Fruit fly (Drosophila melanogaster) whole organism, pupa: ENCODE results near the gene AOX4.

Source experiments
- CG10348 ChIP-seq: fragments of 200-800 bp; sonication (Bioruptor generic); IDR thresholded peaks from 2 replicates; pipeline ENCODE4 v1.3.6; 2022; ENCODE audit warnings: missing biosample characterization, missing genetic modification characterization
- CG12605 ChIP-seq: fragments of 200-800 bp; sonication (Bioruptor generic); IDR thresholded peaks from 2 replicates; pipeline ENCODE4 v1.3.6; 2022; ENCODE audit warnings: missing biosample characterization, missing genetic modification characterization
- CG13204 ChIP-seq: fragments of 200-800 bp; sonication (Bioruptor generic); optimal IDR thresholded peaks from 2 replicates; lab custom pipeline; 2018; ENCODE audit warnings: missing biosample characterization, mild to moderate bottlenecking, missing genetic modification characterization, moderate library complexity
- CG14655 ChIP-seq: fragments of 200-800 bp; sonication (Bioruptor generic); optimal IDR thresholded peaks from 3 replicates; lab custom pipeline; 2017; ENCODE audit warnings: mild to moderate bottlenecking, missing biosample characterization, missing genetic modification reagents, missing genetic modification characterization
- CG15710 ChIP-seq: fragments of 200-800 bp; sonication (Bioruptor generic); optimal IDR thresholded peaks from 2 replicates; lab custom pipeline; 2018; ENCODE audit warnings: missing biosample characterization, mild to moderate bottlenecking, missing genetic modification characterization, moderate library complexity
- CG17806 ChIP-seq: fragments of 200-800 bp; sonication (Bioruptor generic); optimal IDR thresholded peaks from 2 replicates; lab custom pipeline; 2018; ENCODE audit warnings: missing biosample characterization, mild to moderate bottlenecking, missing genetic modification characterization, moderate library complexity
- CG32121 ChIP-seq: fragments of 200-800 bp; sonication (Bioruptor generic); IDR thresholded peaks from 2 replicates; pipeline ENCODE4 v1.3.6; 2022; ENCODE audit warnings: missing biosample characterization, missing genetic modification characterization
- CG34367 ChIP-seq: fragments of 200-800 bp; sonication (Bioruptor generic); optimal IDR thresholded peaks from 2 replicates; lab custom pipeline; 2018; ENCODE audit warnings: missing biosample characterization, mild to moderate bottlenecking, missing genetic modification characterization
- CG4496 ChIP-seq: fragments of 200-800 bp; sonication (Bioruptor generic); IDR thresholded peaks from 3 replicates; pipeline ENCODE4 v1.3.6; 2022; ENCODE audit warnings: missing biosample characterization, missing genetic modification characterization
- CG8159 ChIP-seq: fragments of 200-800 bp; sonication (Bioruptor generic); optimal IDR thresholded peaks from 3 replicates; lab custom pipeline; 2018; ENCODE audit warnings: missing biosample characterization, mild to moderate bottlenecking, missing genetic modification characterization, moderate library complexity
- CG8301 ChIP-seq: fragments of 200-800 bp; sonication (Bioruptor generic); optimal IDR thresholded peaks from 2 replicates; lab custom pipeline; 2018; ENCODE audit warnings: missing biosample characterization, mild to moderate bottlenecking, missing genetic modification characterization
- CG9948 ChIP-seq: fragments of 200-800 bp; sonication (Bioruptor generic); optimal IDR thresholded peaks from 2 replicates; lab custom pipeline; 2018; ENCODE audit warnings: missing biosample characterization, mild to moderate bottlenecking, missing genetic modification characterization, moderate library complexity
- D1 ChIP-seq: fragments of 200-800 bp; sonication (Bioruptor generic); optimal IDR thresholded peaks from 2 replicates; lab custom pipeline; 2018; ENCODE audit warnings: missing biosample characterization, mild to moderate bottlenecking, missing genetic modification characterization, moderate library complexity
- EcR ChIP-seq: fragments of 200-800 bp; sonication (Bioruptor generic); optimal IDR thresholded peaks from 3 replicates; lab custom pipeline; 2019; ENCODE audit warnings: missing biosample characterization, missing genetic modification characterization, mild to moderate bottlenecking, moderate library complexity, missing genetic modification reagents
- Ets98B ChIP-seq: fragments of 200-800 bp; sonication (Bioruptor generic); IDR thresholded peaks from 2 replicates; pipeline ENCODE4 v1.3.6; 2022; ENCODE audit warnings: missing biosample characterization, missing genetic modification characterization
- Pif1A ChIP-seq: fragments of 200-800 bp; sonication (Bioruptor generic); optimal IDR thresholded peaks from 3 replicates; lab custom pipeline; 2016; ENCODE audit warnings: missing biosample characterization, missing genetic modification characterization
- Pif1B ChIP-seq: fragments of 200-800 bp; sonication (Bioruptor generic); optimal IDR thresholded peaks from 3 replicates; lab custom pipeline; 2016; ENCODE audit warnings: missing biosample characterization, missing genetic modification characterization
- Snoo ChIP-seq: fragments of 200-800 bp; sonication (Bioruptor generic); optimal IDR thresholded peaks from 3 replicates; lab custom pipeline; 2017; ENCODE audit warnings: missing biosample characterization, mild to moderate bottlenecking, missing genetic modification characterization, inconsistent platforms
- fd96Ca ChIP-seq: fragments of 200-800 bp; sonication (Bioruptor generic); IDR thresholded peaks from 3 replicates; pipeline ENCODE4 v1.3.6; 2022; ENCODE audit warnings: missing biosample characterization, missing genetic modification characterization
- gl ChIP-seq: fragments of 200-800 bp; sonication (Bioruptor generic); optimal IDR thresholded peaks from 2 replicates; lab custom pipeline; 2018; ENCODE audit warnings: missing biosample characterization, mild to moderate bottlenecking, missing genetic modification characterization
- rn ChIP-seq: fragments of 200-800 bp; sonication (Bioruptor generic); IDR thresholded peaks from 2 replicates; pipeline ENCODE4 v1.3.6; 2022; ENCODE audit warnings: missing biosample characterization, missing genetic modification characterization

AOX4 gene

DNA sequence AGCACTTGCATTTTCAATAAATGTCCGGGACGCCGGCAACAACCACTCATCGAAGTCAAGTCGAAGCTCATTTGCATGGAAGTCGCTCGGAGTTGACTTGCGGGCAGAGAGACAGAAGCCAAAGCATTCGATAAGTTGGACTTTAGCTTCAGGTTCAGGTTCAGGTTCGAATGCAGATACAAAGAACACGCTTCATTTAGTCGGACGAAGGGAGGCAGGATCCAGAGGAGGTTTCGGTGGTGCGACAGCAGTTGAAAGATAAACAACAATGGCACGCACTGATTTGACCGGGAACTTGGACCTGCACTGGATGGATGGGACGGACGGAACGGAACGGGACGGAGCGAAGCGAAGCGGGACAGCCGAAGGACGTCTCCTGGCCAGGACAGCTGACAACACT, 15.3 kb upstream of the AOX4 start:
- TF ChIP-seq CG13204 = peak; percentile 55
- peak; percentile 5 for TF ChIP-seq gl (tag; lab: Kevin White, UChicago)
- no peak for TF ChIP-seq Ets98B (GFP tag; lab: Robert Waterston, UW)
- peak; percentile 35 for TF ChIP-seq EcR (GFP tag; lab: Kevin White, UChicago)
- no peak for TF ChIP-seq CG17806 (tag; lab: Kevin White, UChicago)

DNA sequence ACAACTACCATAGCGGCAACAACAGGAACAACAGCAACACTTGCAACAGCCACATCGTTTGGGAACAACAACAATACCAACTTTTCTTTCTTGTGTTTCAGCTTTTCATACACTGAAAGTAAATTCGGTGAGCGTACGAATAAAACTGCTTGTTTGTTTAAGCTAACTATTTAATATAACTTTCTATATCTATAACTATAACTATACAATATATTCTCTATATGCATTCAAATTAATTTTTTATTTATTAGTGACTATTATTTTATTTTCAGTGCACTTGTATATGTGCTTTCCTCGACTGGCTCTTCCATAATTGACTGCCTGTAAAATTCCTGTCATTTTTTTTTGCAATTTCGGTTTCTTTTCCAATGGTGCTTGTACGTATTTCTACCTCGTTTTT, 14.3 kb upstream of the AOX4 start:
- TF ChIP-seq CG10348 (GFP tag; lab: Robert Waterston, UW) = no peak
- TF ChIP-seq CG17806 (tag; lab: Kevin White, UChicago) = peak; percentile 35
- TF ChIP-seq CG9948 (tag; lab: Kevin White, UChicago) = peak; percentile 44
- TF ChIP-seq CG4496 (GFP tag; lab: Robert Waterston, UW) = peak; percentile 74
- TF ChIP-seq CG32121 (GFP tag; lab: Robert Waterston, UW) = peak; percentile 77; the same call in 1 of the 2 replicates
- no peak for TF ChIP-seq Pif1B (GFP tag; lab: Kevin White, UChicago)
- peak; percentile 40 for TF ChIP-seq CG8159
- peak; percentile 82 for TF ChIP-seq Ets98B (GFP tag; lab: Robert Waterston, UW)
- peak; percentile 79 for TF ChIP-seq CG14655
- TF ChIP-seq rn (GFP tag; lab: Robert Waterston, UW) = peak; percentile 59
- TF ChIP-seq CG12605 (GFP tag; lab: Robert Waterston, UW) = peak; percentile 77
- TF ChIP-seq CG15710 (tag; lab: Kevin White, UChicago) = peak; percentile 38
- peak; percentile 81 for TF ChIP-seq CG8301
- TF ChIP-seq CG34367 = no peak

- TF ChIP-seq Pif1A (GFP tag; lab: Kevin White, UChicago) (peak; percentile 54), fd96Ca (GFP tag; lab: Robert Waterston, UW) (peak; percentile 79), Ets98B (GFP tag; lab: Robert Waterston, UW) (peak; percentile 61; the same call in 1 of the 2 replicates), CG14655 (peak; percentile 81), CG32121 (GFP tag; lab: Robert Waterston, UW) (peak; percentile 67; the same call in 1 of the 2 replicates), CG8159 (peak; percentile 25), CG12605 (GFP tag; lab: Robert Waterston, UW) (peak; percentile 41; the same call in 1 of the 2 replicates), rn (GFP tag; lab: Robert Waterston, UW) (peak; percentile 47; the same call in 1 of the 2 replicates), CG15710 (tag; lab: Kevin White, UChicago) (peak; percentile 22), EcR (GFP tag; lab: Kevin White, UChicago) (no peak), CG34367 (peak; percentile 6), CG4496 (GFP tag; lab: Robert Waterston, UW) (no peak), Snoo (tag; lab: Kevin White, UChicago) (peak; percentile 31), CG13204 (no peak), CG10348 (GFP tag; lab: Robert Waterston, UW) (0 out of 2 replicates have a peak, but pooled peaks have one; percentile 28), CG8301 (peak; percentile 76), D1 (no peak), Pif1B (GFP tag; lab: Kevin White, UChicago) (peak; percentile 48), gl (tag; lab: Kevin White, UChicago) (no peak), CG17806 (tag; lab: Kevin White, UChicago) (peak; percentile 33), CG9948 (tag; lab: Kevin White, UChicago) (peak; percentile 50)
- TF ChIP-seq, all 21 proteins: peak for 16
Observed at dm6 chr3R:15566340-15566739, 13.7 kb upstream of the AOX4 start.

DNA sequence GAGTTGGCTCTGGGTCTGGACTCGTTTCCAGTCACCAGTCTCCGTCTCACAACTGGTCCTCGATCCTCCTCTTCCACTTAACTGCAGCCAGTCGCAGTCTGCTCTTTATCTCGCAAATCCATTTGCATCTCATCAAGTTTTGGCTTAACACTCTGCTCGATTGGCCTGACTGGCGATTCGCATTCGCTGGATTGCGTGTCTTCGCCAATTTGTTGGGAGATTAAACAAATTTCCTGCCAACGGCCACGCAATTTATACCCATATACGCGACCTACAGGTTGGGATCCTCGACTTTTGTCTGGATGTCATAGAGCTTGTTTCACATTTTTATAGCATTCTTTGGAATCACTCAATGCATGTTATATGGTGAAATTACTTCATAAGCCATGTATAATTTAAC, 4.7 kb upstream of the AOX4 start:
- no peak for TF ChIP-seq CG17806 (tag; lab: Kevin White, UChicago)
- TF ChIP-seq Ets98B (GFP tag; lab: Robert Waterston, UW) = no peak
- no peak for TF ChIP-seq CG9948 (tag; lab: Kevin White, UChicago)
- no peak for TF ChIP-seq CG13204
- TF ChIP-seq rn (GFP tag; lab: Robert Waterston, UW) = no peak
- TF ChIP-seq CG8301 = no peak
- TF ChIP-seq Snoo (tag; lab: Kevin White, UChicago) = no peak
- TF ChIP-seq CG10348 (GFP tag; lab: Robert Waterston, UW) = no peak
- no peak for TF ChIP-seq CG34367
- no peak for TF ChIP-seq D1
- no peak for TF ChIP-seq CG8159
- TF ChIP-seq Pif1B (GFP tag; lab: Kevin White, UChicago) = no peak
- TF ChIP-seq CG15710 (tag; lab: Kevin White, UChicago) = no peak
- no peak for TF ChIP-seq Pif1A (GFP tag; lab: Kevin White, UChicago)
- TF ChIP-seq CG4496 (GFP tag; lab: Robert Waterston, UW) = no peak

dm6 chr3R:15556524-15556923, 3.9 kb upstream of the AOX4 start:
- TF ChIP-seq CG13204 (peak; percentile 41), Pif1B (GFP tag; lab: Kevin White, UChicago) (peak; percentile 65), CG32121 (GFP tag; lab: Robert Waterston, UW) (no peak), Pif1A (GFP tag; lab: Kevin White, UChicago) (peak; percentile 69), fd96Ca (GFP tag; lab: Robert Waterston, UW) (no peak), CG8159 (peak; percentile 91), CG14655 (peak; percentile 59), Ets98B (GFP tag; lab: Robert Waterston, UW) (no peak), D1 (peak; percentile 41), Snoo (tag; lab: Kevin White, UChicago) (no peak), rn (GFP tag; lab: Robert Waterston, UW) (no peak), CG15710 (tag; lab: Kevin White, UChicago) (peak; percentile 87), CG9948 (tag; lab: Kevin White, UChicago) (peak; percentile 80), CG10348 (GFP tag; lab: Robert Waterston, UW) (no peak), CG17806 (tag; lab: Kevin White, UChicago) (peak; percentile 82), CG4496 (GFP tag; lab: Robert Waterston, UW) (0 out of 3 replicates have a peak, but pooled peaks have one; percentile 22), EcR (GFP tag; lab: Kevin White, UChicago) (no peak), gl (tag; lab: Kevin White, UChicago) (peak; percentile 63), CG8301 (peak; percentile 46), CG12605 (GFP tag; lab: Robert Waterston, UW) (no peak), CG34367 (peak; percentile 71)
